Fruit fly (Drosophila melanogaster): ENCODE results near the gene CG13068.

Gene CG13068

DNA sequence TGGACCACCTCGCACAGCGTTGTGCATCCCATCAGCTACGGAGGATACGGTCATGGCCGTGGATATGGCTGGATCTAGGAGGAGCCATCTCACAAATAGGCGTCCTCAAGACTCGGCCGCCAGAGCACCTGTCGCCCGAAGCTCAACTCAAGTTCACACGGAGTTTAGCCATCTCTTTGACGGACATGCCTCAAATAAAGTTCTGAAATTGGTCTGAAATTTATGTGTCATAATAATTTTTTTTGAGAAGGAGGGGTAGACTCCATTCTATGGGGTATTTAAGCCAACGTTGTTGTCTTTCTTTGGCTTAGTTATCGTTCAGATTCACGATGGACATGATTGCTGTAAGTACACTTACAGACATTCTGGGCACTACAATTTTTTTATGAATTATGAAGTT lies 6.1 kb upstream of the CG13068 start, which contains the start of gene CG13070:
Gene CG13070 (plus strand): TSS at position 301 of the 400 bp plus-strand sequence.
- TF ChIP-seq cas (GFP tag; IDR thresholded peaks at IDR 0.05), result no peak

DNA sequence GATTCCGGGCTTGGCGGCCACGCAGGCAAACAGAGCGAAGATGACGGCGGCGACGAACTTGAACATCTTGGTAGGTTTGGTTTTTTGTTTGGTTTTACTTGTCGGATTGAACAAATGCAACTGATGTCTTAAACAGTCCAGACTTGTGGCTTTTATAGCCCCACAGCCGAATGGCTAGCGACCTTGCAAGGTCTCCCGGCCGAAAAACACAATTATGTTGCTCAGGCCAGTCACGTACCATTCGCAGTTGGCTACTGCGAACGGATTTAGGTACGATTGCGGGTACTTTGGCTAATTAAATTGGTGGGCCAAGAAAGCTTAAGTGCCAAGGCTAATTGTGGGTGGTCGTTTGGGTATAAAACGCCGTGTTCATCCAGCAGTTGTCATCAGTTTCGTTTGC lies 4.2 kb upstream of the CG13068 start, which contains the start of the genes CG13051 and CG13069:
Gene CG13051 (minus strand): TSS at position 101 of the 400 bp plus-strand sequence.
Gene CG13069 (plus strand): TSS at position 386 of the 400 bp plus-strand sequence.
- TF ChIP-seq unpg (GFP tag; optimal IDR thresholded peaks at IDR 0.05) (no peak), sim (GFP tag; IDR thresholded peaks at IDR 0.05) (no peak), chinmo (GFP tag; IDR thresholded peaks at IDR 0.05; ENCODE audit: partially characterized antibody) (0 out of 4 replicates have a peak, but pooled peaks have one; percentile 15), vvl (GFP tag; IDR thresholded peaks at IDR 0.05) (no peak), CG9817 (tag; optimal IDR thresholded peaks at IDR 0.05) (no peak)

DNA sequence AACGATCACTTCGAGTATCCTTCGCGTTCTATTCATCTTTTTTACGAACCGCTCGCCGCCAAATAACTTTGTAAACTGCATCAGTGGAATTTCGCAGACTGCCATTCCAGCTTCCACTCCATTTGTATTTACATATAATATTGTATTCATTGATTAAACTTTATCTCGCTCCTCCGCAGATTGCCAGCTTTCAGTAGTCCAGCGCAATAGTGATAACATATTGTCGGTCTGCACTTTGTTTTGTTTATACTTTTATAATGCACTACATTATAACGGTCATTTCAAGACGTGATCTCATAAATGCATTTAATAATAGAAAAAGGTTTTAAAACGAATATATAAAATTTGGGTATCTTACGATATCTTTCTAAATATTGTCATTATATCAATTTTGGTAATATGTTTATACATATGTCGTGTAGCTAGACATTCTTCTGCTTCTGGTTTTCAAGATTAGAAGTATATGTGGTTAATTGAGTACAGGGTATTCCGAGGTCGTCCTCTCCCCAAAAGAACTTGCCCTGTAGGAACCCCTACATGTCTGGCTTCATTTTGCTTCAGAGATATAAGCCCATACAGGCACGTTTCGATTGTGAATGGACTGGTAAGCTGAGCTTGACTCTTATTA lies 972 bp upstream of the CG13068 start, which contains the start of gene CG4950:
Gene CG4950 (minus strand): TSS at position 51 of the 628 bp plus-strand sequence.
- TF ChIP-seq CG15601 (tag; optimal IDR thresholded peaks at IDR 0.05) (no peak), nom (GFP tag; optimal IDR thresholded peaks at IDR 0.05) (peak; percentile 15), CG7928 (GFP tag; optimal IDR thresholded peaks at IDR 0.05) (no peak), B-H2 (GFP tag; optimal IDR thresholded peaks at IDR 0.05) (no peak), bsh (GFP tag; optimal IDR thresholded peaks at IDR 0.05) (peak in 1 of 2 experiments; percentile 9), CG32532 (GFP tag; IDR thresholded peaks at IDR 0.05) (no peak)

DNA sequence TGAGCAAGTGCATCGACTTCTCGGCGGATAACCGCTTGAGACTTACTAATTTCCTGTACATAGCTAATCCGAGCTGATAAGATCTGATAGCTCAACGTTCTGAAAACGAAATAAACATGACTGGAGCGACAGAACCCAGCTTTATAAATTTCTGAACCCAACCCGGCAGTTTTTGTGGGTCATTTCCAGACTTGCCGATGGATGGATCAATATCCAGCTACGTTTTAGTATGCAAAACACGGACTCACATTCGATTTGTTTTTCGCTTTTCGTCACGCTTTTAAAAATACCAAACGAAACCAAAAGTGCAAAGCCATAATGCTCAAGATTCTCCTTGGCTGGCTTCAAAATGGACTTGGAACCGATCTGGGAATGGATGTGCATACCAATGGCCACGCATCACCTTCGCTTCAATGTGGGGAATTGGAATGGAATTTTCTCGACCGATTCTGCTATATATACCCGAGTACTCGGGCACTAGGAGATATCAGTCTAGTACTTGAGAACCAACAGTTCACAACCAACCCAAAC lies 1.7 kb downstream of the CG13068 start, which contains the start of the genes CG34248 and CG13067:
Gene CG34248 (minus strand): TSS at position 101 of the 531 bp plus-strand sequence.
Gene CG13067 (plus strand): TSS at position 481 of the 531 bp plus-strand sequence.
- TF ChIP-seq Blimp-1 (GFP tag; optimal IDR thresholded peaks at IDR 0.05) (peak; percentile 80), vvl (GFP tag; IDR thresholded peaks at IDR 0.05) (peak; percentile 25; the same call in 1 of the 2 replicates), en (GFP tag; optimal IDR thresholded peaks at IDR 0.05) (no peak), CkIIα-i1 (GFP tag; IDR thresholded peaks at IDR 0.05) (no peak)

DNA sequence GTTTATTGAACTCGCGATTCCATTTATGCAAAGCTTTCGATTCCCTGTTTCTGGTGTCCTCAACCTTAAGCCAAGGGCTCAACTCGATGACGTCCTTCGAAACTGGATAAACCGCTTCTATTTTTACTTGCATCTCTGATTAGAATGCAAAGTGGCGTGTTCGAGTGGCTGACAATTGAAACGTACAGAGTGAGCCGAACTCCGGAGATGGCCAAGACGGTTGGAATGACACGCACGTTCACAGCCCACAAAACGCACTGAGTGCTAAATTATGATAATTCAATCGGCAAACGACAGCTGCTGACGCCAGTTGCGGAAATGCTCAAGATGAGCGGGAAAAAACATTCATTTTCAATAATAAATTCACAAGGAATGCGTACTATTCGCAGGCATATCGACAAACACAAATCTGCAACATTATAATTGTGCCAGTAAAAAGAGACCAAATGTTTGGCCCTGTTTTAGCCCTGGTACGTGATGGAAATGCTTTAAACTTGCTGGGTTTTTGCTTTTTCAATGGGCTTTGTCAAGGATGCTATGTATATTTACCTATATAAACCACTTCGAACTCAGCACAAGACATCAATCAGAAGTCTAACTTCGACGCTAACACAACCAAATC lies 3.3 kb downstream of the CG13068 start, which contains the start of gene CG13066:
Gene CG13066 (plus strand): TSS at position 572 of the 622 bp plus-strand sequence.
- TF ChIP-seq sens (GFP tag), result peak; percentile 52
- no peak for TF ChIP-seq Tbp (GFP tag; optimal IDR thresholded peaks at IDR 0.05)
- peak; percentile 37; the same call in 1 of the 2 replicates for TF ChIP-seq vvl (GFP tag; IDR thresholded peaks at IDR 0.05)
- 0 out of 4 replicates have a peak, but pooled peaks have one; percentile 48 for TF ChIP-seq chinmo (GFP tag; IDR thresholded peaks at IDR 0.05; ENCODE audit: partially characterized antibody)

DNA sequence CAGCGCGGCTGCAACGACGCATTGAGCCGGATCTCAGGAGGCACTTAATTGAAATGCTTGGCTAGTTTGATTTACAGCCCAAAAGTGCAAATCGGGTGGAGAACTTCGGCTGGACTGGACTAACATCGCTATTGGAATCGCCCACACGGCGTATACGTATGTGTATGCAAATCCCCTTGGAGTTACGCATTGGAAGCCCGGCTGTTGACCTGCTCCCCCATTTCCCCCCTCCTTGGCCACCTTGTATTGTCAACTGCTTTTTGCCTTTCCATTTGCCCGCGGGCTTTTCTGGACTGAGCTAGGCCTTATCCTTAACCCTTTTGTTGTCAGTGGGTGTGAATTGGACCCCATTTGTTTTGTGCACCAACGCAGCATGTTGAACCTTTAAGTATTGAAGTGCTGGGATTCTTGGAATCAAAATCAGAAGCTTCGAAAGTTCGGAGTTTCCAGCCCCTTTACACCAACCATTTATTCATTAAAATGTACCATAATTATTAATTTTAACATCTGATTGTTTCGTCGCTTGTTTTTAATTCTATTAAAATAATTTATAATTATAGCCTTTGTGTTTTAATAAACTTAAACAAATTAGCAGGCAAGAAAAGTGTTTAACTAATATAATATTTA lies 6.3 kb downstream of the CG13068 start:
- TF ChIP-seq Ets65A (GFP tag) (peak; percentile 11), phol (tag; optimal IDR thresholded peaks at IDR 0.05) (no peak), Dref (GFP tag; IDR thresholded peaks at IDR 0.05) (0 out of 2 replicates have a peak, but pooled peaks have one; percentile 9)

DNA sequence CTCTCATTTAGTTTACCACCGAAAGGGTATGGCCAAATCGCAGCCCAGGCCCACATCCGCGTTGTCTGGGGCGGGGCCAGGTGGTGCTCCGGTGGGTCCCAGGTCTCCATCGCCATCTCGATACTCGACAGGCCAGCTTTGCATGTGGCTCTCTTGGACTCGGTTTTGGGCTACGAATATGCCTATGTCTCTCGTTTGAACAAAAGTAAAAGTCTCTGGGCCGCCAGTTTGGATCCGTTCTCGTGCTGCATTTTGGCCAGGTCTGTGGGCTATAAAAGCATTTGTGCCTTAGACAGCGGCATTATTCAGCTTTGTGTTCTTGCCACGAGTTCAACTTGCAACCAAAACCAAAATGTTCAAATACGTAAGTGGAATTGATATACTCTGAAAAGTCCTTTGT lies 7.9 kb downstream of the CG13068 start, which contains the start of gene CG13065:
Gene CG13065 (plus strand): TSS at position 301 of the 400 bp plus-strand sequence.
- TF ChIP-seq CG17361 (GFP tag; IDR thresholded peaks at IDR 0.05) (no peak), CG30020 (tag; optimal IDR thresholded peaks at IDR 0.05) (no peak), chinmo (GFP tag; IDR thresholded peaks at IDR 0.05; ENCODE audit: partially characterized antibody) (no peak), CG12219 (GFP tag; optimal IDR thresholded peaks at IDR 0.05) (no peak), CG18764 (GFP tag; optimal IDR thresholded peaks at IDR 0.05) (no peak), CG4730 (GFP tag; IDR thresholded peaks at IDR 0.05) (no peak), ham (GFP tag; IDR thresholded peaks at IDR 0.05) (no peak), fu2 (GFP tag; optimal IDR thresholded peaks at IDR 0.05) (no peak), abd-A (tag; optimal IDR thresholded peaks at IDR 0.05) (no peak), CG30431 (GFP tag; optimal IDR thresholded peaks at IDR 0.05) (no peak), lov (optimal IDR thresholded peaks at IDR 0.05) (no peak), lov (GFP tag; IDR thresholded peaks at IDR 0.05) (no peak), onecut (GFP tag; IDR thresholded peaks at IDR 0.05) (no peak), PHDP (tag; optimal IDR thresholded peaks at IDR 0.05) (no peak), oc (tag; optimal IDR thresholded peaks at IDR 0.05) (no peak), chn (GFP tag; optimal IDR thresholded peaks at IDR 0.05) (no peak), chif (GFP tag; optimal IDR thresholded peaks at IDR 0.05) (no peak)
